Fruit fly (Drosophila melanogaster) whole organism, embryonic: Measurements from ENCODE around the gene CG7296.

ENCODE experiments used
- B-H1 ChIP-seq: fragments of 200-800 bp; sonication (Bioruptor generic); IDR thresholded peaks from 3 replicates; pipeline ENCODE4 v1.3.6; 2022; ENCODE audit warnings: missing biosample characterization, missing genetic modification characterization
- C15 ChIP-seq: fragments of 200-800 bp; sonication (Bioruptor generic); IDR thresholded peaks from 3 replicates; pipeline ENCODE4 v1.3.6; 2022; ENCODE audit warnings: missing biosample characterization, missing genetic modification characterization
- CG10565 ChIP-seq: fragments of 200-800 bp; sonication (Bioruptor generic); optimal IDR thresholded peaks from 3 replicates; lab custom pipeline; 2016; ENCODE audit warnings: missing biosample characterization, mild to moderate bottlenecking, missing genetic modification characterization
- CG11093 ChIP-seq: fragments of 200-800 bp; sonication (Bioruptor generic); IDR thresholded peaks from 3 replicates; pipeline ENCODE4 v1.3.6; 2022; ENCODE audit warnings: missing biosample characterization, missing genetic modification characterization
- CG1233 ChIP-seq: fragments of 200-800 bp; sonication (Bioruptor generic); optimal IDR thresholded peaks from 4 replicates; lab custom pipeline; 2018; ENCODE audit warnings: missing biosample characterization, mild to moderate bottlenecking, missing genetic modification characterization
- CG13123 ChIP-seq: fragments of 200-800 bp; sonication (Bioruptor generic); optimal IDR thresholded peaks from 2 replicates; lab custom pipeline; 2016; ENCODE audit warnings: missing biosample characterization, missing genetic modification characterization
- CG13424 ChIP-seq: fragments of 200-800 bp; sonication (Bioruptor generic); optimal IDR thresholded peaks from 2 replicates; lab custom pipeline; 2019; ENCODE audit warnings: missing biosample characterization, mild to moderate bottlenecking, missing genetic modification characterization, moderate library complexity
- CG15073 ChIP-seq: fragments of 200-800 bp; sonication (Bioruptor generic); optimal IDR thresholded peaks from 2 replicates; lab custom pipeline; 2016; ENCODE audit warnings: missing biosample characterization, missing genetic modification characterization
- CG15479 ChIP-seq: fragments of 200-800 bp; sonication (Bioruptor generic); optimal IDR thresholded peaks from 3 replicates; lab custom pipeline; 2019; ENCODE audit warnings: missing biosample characterization, mild to moderate bottlenecking, missing genetic modification characterization, moderate library complexity
- CG15696 ChIP-seq: fragments of 200-800 bp; sonication (Bioruptor generic); optimal IDR thresholded peaks from 2 replicates; lab custom pipeline; 2019; ENCODE audit warnings: missing biosample characterization, mild to moderate bottlenecking, missing genetic modification characterization, moderate library complexity
- CG18011 ChIP-seq: fragments of 200-800 bp; sonication (Bioruptor generic); optimal IDR thresholded peaks from 2 replicates; lab custom pipeline; 2017; ENCODE audit warnings: missing biosample characterization, missing genetic modification characterization, mild to moderate bottlenecking, moderate library complexity, missing genotype
- CG2120 ChIP-seq: fragments of 200-800 bp; sonication (Bioruptor generic); optimal IDR thresholded peaks from 3 replicates; lab custom pipeline; 2016; ENCODE audit warnings: missing biosample characterization, missing genetic modification characterization
- CG32767 ChIP-seq: fragments of 200-800 bp; sonication (Bioruptor generic); IDR thresholded peaks from 2 replicates; pipeline ENCODE4 v1.3.6; 2022; ENCODE audit warnings: missing biosample characterization, missing genetic modification characterization
- CG34224 ChIP-seq: fragments of 200-800 bp; sonication (Bioruptor generic); IDR thresholded peaks from 3 replicates; pipeline ENCODE4 v1.3.6; 2022; ENCODE audit warnings: missing biosample characterization, missing genetic modification characterization; ENCODE audit not compliant: partially characterized antibody
- CG6765 ChIP-seq: fragments of 200-800 bp; sonication (Bioruptor generic); optimal IDR thresholded peaks from 3 replicates; lab custom pipeline; 2017; ENCODE audit warnings: missing biosample characterization, mild to moderate bottlenecking, missing genetic modification characterization
- CG8281 ChIP-seq: fragments of 200-800 bp; sonication (Bioruptor generic); optimal IDR thresholded peaks from 2 replicates; lab custom pipeline; 2018; ENCODE audit warnings: missing biosample characterization, mild to moderate bottlenecking, missing genetic modification characterization, moderate library complexity
- CG9817 ChIP-seq: fragments of 200-800 bp; sonication (Bioruptor generic); optimal IDR thresholded peaks from 2 replicates; lab custom pipeline; 2018; ENCODE audit warnings: missing biosample characterization, mild to moderate bottlenecking, missing genetic modification characterization, moderate library complexity
- CG9932 ChIP-seq: fragments of 200-800 bp; sonication (Bioruptor generic); IDR thresholded peaks from 2 replicates; pipeline ENCODE4 v1.3.6; 2022; ENCODE audit warnings: missing biosample characterization, missing genetic modification characterization
- D19B ChIP-seq: fragments of 200-800 bp; sonication (Bioruptor generic); optimal IDR thresholded peaks from 2 replicates; lab custom pipeline; 2017; ENCODE audit warnings: missing biosample characterization, mild to moderate bottlenecking, missing genetic modification characterization
- Dp ChIP-seq: fragments of 200-800 bp; sonication (Bioruptor generic); optimal IDR thresholded peaks from 2 replicates; lab custom pipeline; 2018; ENCODE audit warnings: missing biosample characterization, mild to moderate bottlenecking, missing genetic modification characterization, moderate library complexity
- Dref ChIP-seq: fragments of 200-800 bp; sonication (Bioruptor generic); IDR thresholded peaks from 2 replicates; pipeline ENCODE4 v1.3.6; 2022; ENCODE audit warnings: missing biosample characterization, missing genetic modification characterization
- Eip74EF ChIP-seq, 2 experiments: fragments of 200-800 bp in 1 of 2; fragments of >200 bp in 1 of 2; sonication (Bioruptor generic) in 1 of 2; optimal IDR thresholded peaks; 2 replicates each; lab custom pipeline; 2017 to 2019; ENCODE audit warnings: missing biosample characterization in 2 of 2, missing genetic modification characterization in 2 of 2, mild to moderate bottlenecking in 1 of 2, moderate library complexity in 1 of 2
- Ets97D ChIP-seq: fragments of 200-800 bp; sonication (Bioruptor generic); optimal IDR thresholded peaks from 3 replicates; lab custom pipeline; 2016; ENCODE audit warnings: missing biosample characterization, missing genetic modification characterization
- Fer1 ChIP-seq: fragments of 200-800 bp; sonication (Bioruptor generic); optimal IDR thresholded peaks from 2 replicates; lab custom pipeline; 2017; ENCODE audit warnings: missing biosample characterization, mild to moderate bottlenecking, missing genetic modification characterization
- Gsc ChIP-seq: fragments of 200-800 bp; sonication (Bioruptor generic); IDR thresholded peaks from 2 replicates; pipeline ENCODE4 v1.3.6; 2022; ENCODE audit warnings: missing biosample characterization, missing genetic modification characterization
- HLH54F ChIP-seq: fragments of 200-800 bp; sonication (Bioruptor generic); optimal IDR thresholded peaks from 3 replicates; lab custom pipeline; 2016; ENCODE audit warnings: missing biosample characterization, missing genetic modification characterization
- Sin3A ChIP-seq: fragments of >200 bp; optimal IDR thresholded peaks from 2 replicates; lab custom pipeline; 2018
- Vsx1 ChIP-seq: fragments of 200-800 bp; sonication (Bioruptor generic); optimal IDR thresholded peaks from 2 replicates; lab custom pipeline; 2017; ENCODE audit warnings: missing biosample characterization, mild to moderate bottlenecking, missing genetic modification characterization, missing genetic modification reagents
- YL-1 ChIP-seq: fragments of 200-800 bp; sonication (Bioruptor generic); optimal IDR thresholded peaks from 3 replicates; lab custom pipeline; 2017; ENCODE audit warnings: missing biosample characterization, mild to moderate bottlenecking, missing genetic modification characterization
- amos ChIP-seq: fragments of 200-800 bp; sonication (Bioruptor generic); IDR thresholded peaks from 2 replicates; pipeline ENCODE4 v1.3.6; 2022; ENCODE audit warnings: missing biosample characterization, missing genetic modification characterization; ENCODE audit not compliant: partially characterized antibody
- ato ChIP-seq: fragments of 200-800 bp; sonication (Bioruptor generic); IDR thresholded peaks from 2 replicates; pipeline ENCODE4 v1.3.6; 2022; ENCODE audit warnings: missing biosample characterization, missing genetic modification characterization; ENCODE audit not compliant: partially characterized antibody
- caup ChIP-seq: fragments of 200-800 bp; sonication (Bioruptor generic); optimal IDR thresholded peaks from 3 replicates; lab custom pipeline; 2017; ENCODE audit warnings: missing biosample characterization, mild to moderate bottlenecking, missing genetic modification characterization, moderate library complexity; ENCODE audit not compliant: severe bottlenecking
- chinmo ChIP-seq: fragments of 200-800 bp; sonication (Bioruptor generic); IDR thresholded peaks from 4 replicates; pipeline ENCODE4 v1.3.6; 2022; ENCODE audit warnings: missing biosample characterization, missing genetic modification characterization; ENCODE audit not compliant: partially characterized antibody
- dm ChIP-seq: fragments of 200-800 bp; sonication (Bioruptor generic); optimal IDR thresholded peaks from 3 replicates; lab custom pipeline; 2016; ENCODE audit warnings: missing biosample characterization, missing genetic modification characterization
- fd102C ChIP-seq: fragments of 200-800 bp; sonication (Bioruptor generic); optimal IDR thresholded peaks from 2 replicates; lab custom pipeline; 2018; ENCODE audit warnings: missing biosample characterization, mild to moderate bottlenecking, missing genetic modification characterization, moderate library complexity
- mam ChIP-seq: fragments of 200-800 bp; sonication (Bioruptor generic); optimal IDR thresholded peaks from 3 replicates; lab custom pipeline; 2016; ENCODE audit warnings: missing biosample characterization, missing genetic modification characterization
- nerfin-1 ChIP-seq: fragments of 200-800 bp; sonication (Bioruptor generic); optimal IDR thresholded peaks from 3 replicates; lab custom pipeline; 2019; ENCODE audit warnings: missing biosample characterization, mild to moderate bottlenecking, missing genetic modification characterization, moderate library complexity
- onecut ChIP-seq: fragments of 200-800 bp; sonication (Bioruptor generic); IDR thresholded peaks from 2 replicates; pipeline ENCODE4 v1.3.6; 2022; ENCODE audit warnings: missing biosample characterization, missing genetic modification characterization
- run ChIP-seq: fragments of 200-800 bp; sonication (Bioruptor generic); optimal IDR thresholded peaks from 3 replicates; lab custom pipeline; 2018; ENCODE audit warnings: missing biosample characterization, mild to moderate bottlenecking, missing genetic modification characterization
- sd ChIP-seq: fragments of 200-800 bp; sonication (Bioruptor generic); optimal IDR thresholded peaks from 3 replicates; lab custom pipeline; 2018; ENCODE audit warnings: missing biosample characterization, mild to moderate bottlenecking, missing genetic modification characterization, moderate library complexity
- slou ChIP-seq: fragments of 200-800 bp; sonication (Bioruptor generic); optimal IDR thresholded peaks from 3 replicates; lab custom pipeline; 2016; ENCODE audit warnings: missing biosample characterization, missing genetic modification characterization
- slp2 ChIP-seq: fragments of 200-800 bp; sonication (Bioruptor generic); optimal IDR thresholded peaks from 2 replicates; lab custom pipeline; 2016; ENCODE audit warnings: missing biosample characterization, missing genetic modification characterization
- so ChIP-seq: fragments of 200-800 bp; sonication (Bioruptor generic); IDR thresholded peaks from 3 replicates; pipeline ENCODE4 v1.3.6; 2022; ENCODE audit warnings: missing biosample characterization, missing genetic modification characterization
- sqz ChIP-seq: fragments of 200-800 bp; sonication (Bioruptor generic); optimal IDR thresholded peaks from 3 replicates; lab custom pipeline; 2018; ENCODE audit warnings: missing biosample characterization, mild to moderate bottlenecking, missing genetic modification characterization
- sr ChIP-seq: fragments of 200-800 bp; sonication (Bioruptor generic); IDR thresholded peaks from 3 replicates; pipeline ENCODE4 v1.3.6; 2022; ENCODE audit warnings: missing biosample characterization, missing genetic modification characterization
- ssp ChIP-seq: fragments of 200-800 bp; sonication (Bioruptor generic); IDR thresholded peaks from 2 replicates; pipeline ENCODE4 v1.3.6; 2022; ENCODE audit warnings: missing biosample characterization, missing genetic modification characterization
- sug ChIP-seq: fragments of 200-800 bp; optimal IDR thresholded peaks from 2 replicates; lab custom pipeline; 2019; ENCODE audit warnings: missing biosample characterization, mild to moderate bottlenecking, missing genetic modification characterization, moderate library complexity
- vfl ChIP-seq: fragments of 200-800 bp; sonication (Bioruptor generic); optimal IDR thresholded peaks from 2 replicates; lab custom pipeline; 2016; ENCODE audit warnings: missing biosample characterization, missing genetic modification characterization
- zen2 ChIP-seq: fragments of 200-800 bp; sonication (Bioruptor generic); IDR thresholded peaks from 3 replicates; pipeline ENCODE4 v1.3.6; 2022; ENCODE audit warnings: missing biosample characterization, missing genetic modification characterization; ENCODE audit not compliant: partially characterized antibody
- zfh1 ChIP-seq: fragments of 200-800 bp; sonication (Bioruptor generic); IDR thresholded peaks from 3 replicates; pipeline ENCODE4 v1.3.6; 2022; ENCODE audit warnings: missing biosample characterization, missing genetic modification characterization

Gene CG7296

dm6 chr2L:10665603-10666002 lies 21.3 kb downstream of the CG7296 start (continued):
- no peak for TF ChIP-seq fd102C (GFP tag; lab: Kevin White, UChicago)
- TF ChIP-seq onecut (GFP tag; lab: Robert Waterston, UW) = peak; percentile 61
- TF ChIP-seq Fer1 = peak; percentile 75
- TF ChIP-seq sqz (GFP tag; lab: Kevin White, UChicago) = peak; percentile 8
- TF ChIP-seq ssp (GFP tag; lab: Robert Waterston, UW) = peak; percentile 77
- TF ChIP-seq sug = peak; percentile 47
- peak; percentile 58 for TF ChIP-seq CG18011 (GFP tag; lab: Kevin White, UChicago)
- no peak for TF ChIP-seq CG15696 (tag; lab: Kevin White, UChicago)
- TF ChIP-seq amos (GFP tag; lab: Robert Waterston, UW) = no peak
- TF ChIP-seq zfh1 (GFP tag; lab: Robert Waterston, UW) = peak; percentile 86
- 0 out of 3 replicates have a peak, but pooled peaks have one; percentile 56 for TF ChIP-seq C15 (GFP tag; lab: Robert Waterston, UW)
- TF ChIP-seq caup (GFP tag; lab: Kevin White, UChicago) = peak; percentile 68
- TF ChIP-seq ato (GFP tag; lab: Robert Waterston, UW) = no peak
- peak; percentile 38 for TF ChIP-seq Vsx1 (GFP tag; lab: Kevin White, UChicago)
- no peak for TF ChIP-seq CG15479
- no peak for TF ChIP-seq CG6765 (GFP tag; lab: Kevin White, UChicago)
- no peak for TF ChIP-seq vfl
- peak; percentile 81 for TF ChIP-seq CG9932
- TF ChIP-seq HLH54F (GFP tag; lab: Kevin White, UChicago) = peak; percentile 70
- TF ChIP-seq Eip74EF (GFP tag; optimal IDR thresholded peaks at IDR 0.05; lab: Kevin White, UChicago) = peak in 1 of 2 experiments; percentile 72
- TF ChIP-seq Dref (GFP tag; lab: Robert Waterston, UW) = no peak
- TF ChIP-seq CG11093 (GFP tag; lab: Robert Waterston, UW) = peak; percentile 73
- TF ChIP-seq CG34224 (GFP tag; lab: Robert Waterston, UW) = no peak
- TF ChIP-seq nerfin-1 (tag; lab: Kevin White, UChicago) = no peak
- peak; percentile 36; the same call in 1 of the 2 replicates for TF ChIP-seq Gsc (GFP tag; lab: Robert Waterston, UW)
- TF ChIP-seq mam (GFP tag; lab: Kevin White, UChicago) = peak; percentile 79
- TF ChIP-seq so (GFP tag; lab: Robert Waterston, UW) = peak; percentile 86
- TF ChIP-seq Sin3A (lab: Kevin White, UChicago) = no peak
- TF ChIP-seq B-H1 (GFP tag; lab: Robert Waterston, UW) = peak; percentile 61
- TF ChIP-seq zen2 (GFP tag; lab: Robert Waterston, UW) = no peak
- TF ChIP-seq Dp (GFP tag; lab: Kevin White, UChicago) = no peak
- peak; percentile 83 for TF ChIP-seq CG13424 (tag; lab: Kevin White, UChicago)
- TF ChIP-seq sd (tag; lab: Kevin White, UChicago) = peak; percentile 55
- TF ChIP-seq run (tag; lab: Kevin White, UChicago) = peak; percentile 55
- no peak for TF ChIP-seq chinmo (GFP tag; lab: Robert Waterston, UW)
- peak; percentile 58 for TF ChIP-seq slp2
- TF ChIP-seq CG13123 (GFP tag; lab: Kevin White, UChicago) = peak; percentile 25
- TF ChIP-seq dm (GFP tag; lab: Kevin White, UChicago) = peak; percentile 52
- peak; percentile 80 for TF ChIP-seq CG2120
- TF ChIP-seq slou (GFP tag; lab: Kevin White, UChicago) = peak; percentile 61
- TF ChIP-seq CG9817 (tag; lab: Kevin White, UChicago) = peak; percentile 71
- peak; percentile 66; the same call in 1 of the 3 replicates for TF ChIP-seq sr (GFP tag; lab: Robert Waterston, UW)
- TF ChIP-seq CG32767 (GFP tag; lab: Robert Waterston, UW) = peak; percentile 83
- TF ChIP-seq CG8281 = peak; percentile 34
- TF ChIP-seq CG10565 (GFP tag; lab: Kevin White, UChicago) = no peak
- no peak for TF ChIP-seq YL-1 (GFP tag; lab: Kevin White, UChicago)
- no peak for TF ChIP-seq CG15073 (GFP tag; lab: Kevin White, UChicago)
- TF ChIP-seq D19B (GFP tag; lab: Kevin White, UChicago) = peak; percentile 26
- TF ChIP-seq Ets97D (GFP tag; lab: Kevin White, UChicago) = no peak
- peak; percentile 60 for TF ChIP-seq CG1233 (GFP tag; lab: Kevin White, UChicago)
